Fruit fly (Drosophila melanogaster) Kc167 (cell line): ENCODE data around the gene CG12075.

Source experiments
- Myc ChIP-seq: fragments of >200 bp; optimal IDR thresholded peaks from 2 replicates; lab custom pipeline; 2017; ENCODE audit warnings: missing external identifiers
- Sin3A ChIP-seq: fragments of >200 bp; optimal IDR thresholded peaks from 2 replicates; lab custom pipeline; 2018; ENCODE audit warnings: missing external identifiers
- h ChIP-seq: fragments of >200 bp; optimal IDR thresholded peaks from 3 replicates; lab custom pipeline; 2018; ENCODE audit warnings: missing external identifiers
- insv ChIP-seq: fragments of >200 bp; optimal IDR thresholded peaks from 3 replicates; lab custom pipeline; 2018; ENCODE audit warnings: missing external identifiers
- psq ChIP-seq: fragments of >200 bp; optimal IDR thresholded peaks from 2 replicates; lab custom pipeline; 2017; ENCODE audit warnings: missing external identifiers
- ttk ChIP-seq: sonication (Bioruptor generic); optimal IDR thresholded peaks from 2 replicates; lab custom pipeline; 2017; ENCODE audit warnings: missing external identifiers

Gene CG12075

dm6 chrX:8901447-8901846 lies 63.3 kb downstream of the CG12075 start, which contains the start of gene Rbm13:
TSS of gene Rbm13 (plus strand) at chrX:8901699.
- TF ChIP-seq Myc (lab: Kevin White, UChicago) (no peak), insv (lab: Kevin White, UChicago) (no peak), ttk (no peak), psq (lab: Kevin White, UChicago) (no peak), Sin3A (lab: Kevin White, UChicago) (no peak), h (lab: Kevin White, UChicago) (no peak)

dm6 chrX:8905545-8906455 lies 67.7 kb downstream of the CG12075 start:
- TF ChIP-seq ttk (no peak), h (lab: Kevin White, UChicago) (no peak), Sin3A (lab: Kevin White, UChicago) (no peak), insv (lab: Kevin White, UChicago) (no peak), Myc (lab: Kevin White, UChicago) (no peak), psq (lab: Kevin White, UChicago) (no peak)

- TF ChIP-seq Myc (lab: Kevin White, UChicago) (no peak), Sin3A (lab: Kevin White, UChicago) (no peak), h (lab: Kevin White, UChicago) (no peak), ttk (no peak), psq (lab: Kevin White, UChicago) (no peak), insv (lab: Kevin White, UChicago) (no peak)
Measured at dm6 chrX:8906805-8907546, 68.9 kb downstream of the CG12075 start, which contains the start of gene rdgA. TSS of gene rdgA (plus strand) at chrX:8907068.

dm6 chrX:8907547-8907813 lies 69.4 kb downstream of the CG12075 start:
- TF ChIP-seq ttk (no peak), psq (lab: Kevin White, UChicago) (no peak), h (lab: Kevin White, UChicago) (no peak), Sin3A (lab: Kevin White, UChicago) (no peak), Myc (lab: Kevin White, UChicago) (no peak), insv (lab: Kevin White, UChicago) (no peak)

dm6 chrX:8908137-8908536 lies 70.0 kb downstream of the CG12075 start:
- TF ChIP-seq h (lab: Kevin White, UChicago) = no peak
- TF ChIP-seq Sin3A (lab: Kevin White, UChicago) = no peak
- TF ChIP-seq ttk = no peak
- no peak for TF ChIP-seq psq (lab: Kevin White, UChicago)
- no peak for TF ChIP-seq Myc (lab: Kevin White, UChicago)
- no peak for TF ChIP-seq insv (lab: Kevin White, UChicago)

dm6 chrX:8911878-8912277 lies 73.8 kb downstream of the CG12075 start:
- TF ChIP-seq Sin3A (lab: Kevin White, UChicago) (no peak), insv (lab: Kevin White, UChicago) (no peak)
